Worm (Caenorhabditis elegans) whole organism, L4 larva: ENCODE measurements around the gene kvs-5.

Experiments
- R02D3.7 ChIP-seq: fragments of 150-350 bp; sonication (generic microtip); optimal IDR thresholded peaks from 3 replicates; lab custom pipeline; 2014; ENCODE audit warnings: missing biosample characterization, missing genetic modification characterization
- T26A8.4 ChIP-seq: fragments of 200-800 bp; sonication (Bioruptor generic); IDR thresholded peaks from 2 replicates; pipeline ENCODE4 v1.3.6; 2022; ENCODE audit warnings: missing genetic modification characterization, missing compliant biosample characterization
- ZK546.5 ChIP-seq, 2 experiments: sonication (generic microtip); optimal IDR thresholded peaks; 2 replicates each; lab custom pipeline; 2017; ENCODE audit warnings: missing biosample characterization in 2 of 2, missing genetic modification characterization in 2 of 2
- dmd-8 ChIP-seq: fragments of 200-800 bp; sonication (Bioruptor generic); IDR thresholded peaks from 2 replicates; pipeline ENCODE4 v1.3.6; 2022; ENCODE audit warnings: missing genetic modification characterization, missing compliant biosample characterization
- dpl-1 ChIP-seq: fragments of 150-350 bp; optimal IDR thresholded peaks from 2 replicates; lab custom pipeline; 2014; ENCODE audit warnings: missing biosample characterization, missing genetic modification reagents, missing genetic modification characterization
- fos-1 ChIP-seq: fragments of 150-350 bp; optimal IDR thresholded peaks from 2 replicates; lab custom pipeline; 2014; ENCODE audit warnings: missing biosample characterization, missing genetic modification characterization
- nhr-237 ChIP-seq: sonication (generic microtip); optimal IDR thresholded peaks from 2 replicates; lab custom pipeline; 2017; ENCODE audit warnings: missing biosample characterization, missing genetic modification characterization
- ztf-11 ChIP-seq: fragments of 150-350 bp; optimal IDR thresholded peaks from 2 replicates; lab custom pipeline; 2014; ENCODE audit warnings: missing biosample characterization, missing genetic modification characterization

- no peak for TF ChIP-seq ZK546.5 (tag; optimal IDR thresholded peaks at IDR 0.05; lab: Kevin White, UChicago)
- TF ChIP-seq ztf-11 (tag; lab: Kevin White, UChicago) = no peak
- TF ChIP-seq R02D3.7 (tag; lab: Kevin White, UChicago) = no peak
- no peak for TF ChIP-seq T26A8.4 (GFP tag; lab: Robert Waterston, UW)
- TF ChIP-seq nhr-237 (tag; lab: Kevin White, UChicago) = no peak
- TF ChIP-seq fos-1 (tag; lab: Kevin White, UChicago) = no peak
- TF ChIP-seq dpl-1 (GFP tag; lab: Kevin White, UChicago) = no peak
- no peak for TF ChIP-seq dmd-8 (GFP tag; lab: Robert Waterston, UW)
Observed at ce11 chrIV:736447-736846, at the start of gene kvs-5.
